Worm (Caenorhabditis elegans) whole organism, L3 larva: ENCODE measurements around the gene Y51H4A.1.
"Not testable (repeated sequence)": the region's sequence is repeated elsewhere in the genome, so short reads cannot be mapped to it uniquely, and the experiment has no call there.

Experiments used
- R02D3.7 ChIP-seq: fragments of 150-350 bp; optimal IDR thresholded peaks from 2 replicates; lab custom pipeline; 2014; ENCODE audit warnings: missing biosample characterization, missing genetic modification characterization
- aly-2 ChIP-seq: fragments of 150-350 bp; optimal IDR thresholded peaks from 2 replicates; lab custom pipeline; 2014; ENCODE audit warnings: missing biosample characterization, missing genetic modification characterization
- ama-1 ChIP-seq: fragments of 150-350 bp; optimal IDR thresholded peaks from 2 replicates; lab custom pipeline; 2018
- ceh-28 ChIP-seq: fragments of 150-350 bp; optimal IDR thresholded peaks from 2 replicates; lab custom pipeline; 2014; ENCODE audit warnings: missing biosample characterization, missing genetic modification reagents, missing genetic modification characterization
- ceh-9 ChIP-seq: sonication (generic microtip); optimal IDR thresholded peaks from 2 replicates; lab custom pipeline; 2018; ENCODE audit warnings: missing biosample characterization, missing genetic modification characterization
- daf-12 ChIP-seq: fragments of 150-350 bp; optimal IDR thresholded peaks from 2 replicates; lab custom pipeline; 2014; ENCODE audit warnings: missing biosample characterization, missing genetic modification reagents, missing genetic modification characterization
- egl-5 ChIP-seq: fragments of 150-350 bp; optimal IDR thresholded peaks from 2 replicates; lab custom pipeline; 2017; ENCODE audit warnings: missing biosample characterization, missing genetic modification reagents, missing genetic modification characterization, inconsistent platforms
- elt-1 ChIP-seq: fragments of 150-350 bp; optimal IDR thresholded peaks from 2 replicates; lab custom pipeline; 2014; ENCODE audit warnings: missing biosample characterization, missing genetic modification characterization
- elt-2 ChIP-seq: sonication (generic microtip); optimal IDR thresholded peaks from 2 replicates; lab custom pipeline; 2016; ENCODE audit warnings: missing genetic modification reagents, mild to moderate bottlenecking, missing genetic modification characterization, missing compliant biosample characterization
- elt-3 ChIP-seq, 3 experiments: fragments of 150-350 bp in 1 of 3; sonication (generic microtip) in 2 of 3; optimal IDR thresholded peaks; 2 replicates in 2 of 3; 4 replicates in 1 of 3; lab custom pipeline; 2014 to 2017; ENCODE audit warnings: missing biosample characterization in 3 of 3, missing genetic modification characterization in 3 of 3
- eor-1 ChIP-seq, 2 experiments: fragments of 150-350 bp; optimal IDR thresholded peaks; 2 replicates each; lab custom pipeline; 2014 to 2018; ENCODE audit warnings: missing biosample characterization in 2 of 2, missing genetic modification characterization in 2 of 2
- fkh-10 ChIP-seq: sonication (generic microtip); optimal IDR thresholded peaks from 2 replicates; lab custom pipeline; 2017; ENCODE audit warnings: missing biosample characterization, missing genetic modification reagents, missing genetic modification characterization
- fkh-2 ChIP-seq: fragments of 150-350 bp; optimal IDR thresholded peaks from 2 replicates; lab custom pipeline; 2014; ENCODE audit warnings: missing biosample characterization, missing genetic modification reagents, missing genetic modification characterization
- fos-1 ChIP-seq: fragments of 150-350 bp; optimal IDR thresholded peaks from 2 replicates; lab custom pipeline; 2014; ENCODE audit warnings: missing biosample characterization, missing genetic modification characterization
- hmg-11 ChIP-seq: sonication (generic microtip); optimal IDR thresholded peaks from 2 replicates; lab custom pipeline; 2016; ENCODE audit warnings: missing genetic modification characterization, missing compliant biosample characterization
- jun-1 ChIP-seq: fragments of 150-350 bp; optimal IDR thresholded peaks from 2 replicates; lab custom pipeline; 2014; ENCODE audit warnings: missing biosample characterization, missing genetic modification reagents, missing genetic modification characterization
- lin-15B ChIP-seq: fragments of 150-350 bp; optimal IDR thresholded peaks from 2 replicates; lab custom pipeline; 2014; ENCODE audit warnings: missing biosample characterization, missing genetic modification characterization
- lin-39 ChIP-seq: fragments of 150-350 bp; optimal IDR thresholded peaks from 2 replicates; lab custom pipeline; 2018; ENCODE audit warnings: missing biosample characterization, missing genetic modification reagents, missing genetic modification characterization
- lsy-12 ChIP-seq: sonication (generic microtip); optimal IDR thresholded peaks from 2 replicates; lab custom pipeline; 2016; ENCODE audit warnings: mild to moderate bottlenecking, missing genetic modification characterization, missing compliant biosample characterization
- mdl-1 ChIP-seq: fragments of 150-350 bp; optimal IDR thresholded peaks from 2 replicates; lab custom pipeline; 2014; ENCODE audit warnings: missing biosample characterization, missing genetic modification characterization
- mml-1 ChIP-seq: fragments of 150-350 bp; sonication (generic microtip); optimal IDR thresholded peaks from 3 replicates; lab custom pipeline; 2014; ENCODE audit warnings: missing biosample characterization, missing genetic modification characterization
- nfya-1 ChIP-seq: sonication (generic microtip); optimal IDR thresholded peaks from 2 replicates; lab custom pipeline; 2017; ENCODE audit warnings: missing genetic modification characterization, mild to moderate bottlenecking, missing compliant biosample characterization, antibody characterized with exemption, moderate library complexity; ENCODE audit not compliant: insufficient read depth
- nhr-11 ChIP-seq: fragments of 150-350 bp; optimal IDR thresholded peaks from 2 replicates; lab custom pipeline; 2014; ENCODE audit warnings: missing biosample characterization, missing genetic modification characterization
- nhr-12 ChIP-seq: fragments of 150-350 bp; optimal IDR thresholded peaks from 2 replicates; lab custom pipeline; 2014; ENCODE audit warnings: missing biosample characterization, missing genetic modification characterization
- nhr-23 ChIP-seq: fragments of 150-350 bp; optimal IDR thresholded peaks from 2 replicates; lab custom pipeline; 2014; ENCODE audit warnings: missing biosample characterization, missing genetic modification reagents, missing genetic modification characterization
- nhr-237 ChIP-seq: fragments of 150-350 bp; optimal IDR thresholded peaks from 2 replicates; lab custom pipeline; 2014; ENCODE audit warnings: missing biosample characterization, missing genetic modification characterization
- nhr-25 ChIP-seq: sonication (generic microtip); optimal IDR thresholded peaks from 2 replicates; lab custom pipeline; 2017; ENCODE audit warnings: missing biosample characterization, missing genetic modification characterization
- nhr-28 ChIP-seq: fragments of 150-350 bp; optimal IDR thresholded peaks from 2 replicates; lab custom pipeline; 2014; ENCODE audit warnings: missing biosample characterization, missing genetic modification characterization
- nhr-43 ChIP-seq: sonication (generic microtip); optimal IDR thresholded peaks from 2 replicates; lab custom pipeline; 2016; ENCODE audit warnings: mild to moderate bottlenecking, missing genetic modification characterization, missing compliant biosample characterization; ENCODE audit not compliant: poor library complexity, severe bottlenecking
- nhr-67 ChIP-seq: fragments of 150-350 bp; optimal IDR thresholded peaks from 2 replicates; lab custom pipeline; 2014; ENCODE audit warnings: missing biosample characterization, missing genetic modification characterization
- nhr-76 ChIP-seq: fragments of 150-350 bp; sonication (generic microtip); optimal IDR thresholded peaks from 5 replicates; lab custom pipeline; 2014; ENCODE audit warnings: missing biosample characterization, missing genetic modification characterization
- pha-4 ChIP-seq: fragments of 150-350 bp; optimal IDR thresholded peaks from 2 replicates; lab custom pipeline; 2014; ENCODE audit warnings: missing biosample characterization, missing genetic modification reagents, missing genetic modification characterization
- pqm-1 ChIP-seq: fragments of 150-350 bp; optimal IDR thresholded peaks from 2 replicates; lab custom pipeline; 2017; ENCODE audit warnings: missing biosample characterization, missing genetic modification characterization, inconsistent platforms
- skn-1 ChIP-seq: fragments of 150-350 bp; optimal IDR thresholded peaks from 2 replicates; lab custom pipeline; 2014; ENCODE audit warnings: missing biosample characterization, missing genetic modification characterization
- snpc-4 ChIP-seq: fragments of 150-350 bp; optimal IDR thresholded peaks from 2 replicates; lab custom pipeline; 2014; ENCODE audit warnings: missing biosample characterization, missing genetic modification characterization
- unc-39 ChIP-seq: sonication (generic microtip); optimal IDR thresholded peaks from 4 replicates; lab custom pipeline; 2017; ENCODE audit warnings: missing biosample characterization, missing genetic modification characterization
- unc-62 ChIP-seq: fragments of 150-350 bp; sonication (generic microtip); optimal IDR thresholded peaks from 4 replicates; lab custom pipeline; 2014; ENCODE audit warnings: missing biosample characterization, missing genetic modification reagents, missing genetic modification characterization
- zag-1 ChIP-seq: fragments of 150-350 bp; optimal IDR thresholded peaks from 2 replicates; lab custom pipeline; 2014; ENCODE audit warnings: missing biosample characterization, missing genetic modification characterization
- ztf-11 ChIP-seq: fragments of 150-350 bp; optimal IDR thresholded peaks from 2 replicates; lab custom pipeline; 2014; ENCODE audit warnings: missing biosample characterization, missing genetic modification characterization

Y51H4A.1 gene

DNA sequence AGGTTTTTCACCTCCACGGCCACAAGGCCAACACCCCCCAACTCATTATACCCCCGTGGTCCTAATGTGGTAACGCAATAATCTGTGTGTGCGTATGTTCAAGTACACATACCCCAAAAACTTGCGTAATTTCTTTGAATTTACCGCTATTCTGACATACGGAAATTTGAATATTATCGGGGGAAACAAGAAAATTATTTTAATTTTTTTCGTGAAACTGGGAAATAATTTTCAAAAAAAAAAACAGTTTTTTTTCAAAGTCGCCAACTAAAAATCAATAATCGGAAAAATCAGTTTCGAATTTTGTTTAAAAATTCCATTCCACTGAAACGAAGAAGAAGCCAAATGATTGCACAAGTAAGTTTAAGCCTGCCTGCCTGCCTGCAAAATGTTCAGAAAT, 3.8 kb upstream of the Y51H4A.1 start, which contains the start of gene Y51H4A.938:
Gene Y51H4A.938, plus strand, starts transcription at position 301 of the 400 bp plus-strand sequence.
- TF ChIP-seq hmg-11 (tag; lab: Kevin White, UChicago); nhr-76 (tag; lab: Kevin White, UChicago); nhr-25: not testable (repeated sequence)
- TF ChIP-seq, all 47 proteins: peak for 0; not testable (repeated sequence) for 47

DNA sequence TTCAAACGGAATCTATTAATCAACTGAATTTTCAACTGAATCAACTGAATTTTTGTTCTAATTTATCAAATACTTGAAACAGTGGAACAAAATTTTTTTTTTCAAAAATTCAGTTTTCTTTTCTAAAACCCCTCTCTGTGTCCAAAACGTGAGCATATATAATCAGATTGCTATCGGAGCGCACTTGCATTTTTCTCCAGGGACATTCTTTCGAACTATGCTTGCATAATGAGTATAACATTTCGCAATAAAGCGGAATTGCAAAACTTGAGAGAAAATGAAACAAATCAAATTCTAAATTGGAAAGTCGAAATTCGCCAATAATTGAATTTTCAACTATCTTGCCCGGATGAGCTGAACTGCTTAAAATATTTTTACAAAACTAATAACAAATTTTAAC, 1.0 kb downstream of the Y51H4A.1 start:
- TF ChIP-seq nfya-1 (tag; lab: Kevin White, UChicago) (peak; percentile 16), lin-39 (tag; lab: Kevin White, UChicago) (peak; percentile 3), egl-5 (no peak)

DNA sequence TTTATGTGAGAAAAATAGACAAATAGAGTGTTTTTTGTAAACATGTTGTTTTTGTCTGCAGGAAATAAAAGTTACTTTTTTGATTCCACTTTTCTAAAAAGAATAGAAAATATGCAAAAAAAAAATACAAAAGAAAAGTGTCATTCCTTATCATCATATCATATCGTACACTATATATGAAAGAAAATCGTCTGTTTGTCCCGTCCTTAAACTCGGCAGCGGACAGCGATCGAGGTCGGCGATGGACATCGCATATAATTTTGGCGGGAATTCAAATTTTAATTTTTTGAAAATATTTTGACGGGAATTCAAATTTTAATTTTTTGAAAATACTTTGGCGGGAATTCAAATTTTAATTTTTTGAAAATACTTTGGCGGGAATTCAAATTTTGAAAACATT, 5.5 kb downstream of the Y51H4A.1 start:
- no peak for TF ChIP-seq eor-1 (tag; optimal IDR thresholded peaks at IDR 0.05; lab: Kevin White, UChicago)
- TF ChIP-seq elt-3 (tag; optimal IDR thresholded peaks at IDR 0.05; lab: Kevin White, UChicago) = no peak
- no peak for TF ChIP-seq aly-2 (tag; lab: Kevin White, UChicago)
- no peak for TF ChIP-seq jun-1 (tag; lab: Kevin White, UChicago)
- no peak for TF ChIP-seq lin-15B
- no peak for TF ChIP-seq ama-1 (lab: Kevin White, UChicago)
- no peak for TF ChIP-seq mdl-1 (tag; lab: Kevin White, UChicago)
- no peak for TF ChIP-seq nhr-25
- TF ChIP-seq snpc-4 (tag; lab: Kevin White, UChicago) = no peak
- no peak for TF ChIP-seq zag-1 (tag; lab: Kevin White, UChicago)
- TF ChIP-seq unc-62 (GFP tag; lab: Kevin White, UChicago) = no peak
- no peak for TF ChIP-seq lsy-12
- no peak for TF ChIP-seq lin-39 (tag; lab: Kevin White, UChicago)
- no peak for TF ChIP-seq fos-1 (tag; lab: Kevin White, UChicago)
- no peak for TF ChIP-seq nfya-1 (tag; lab: Kevin White, UChicago)
- no peak for TF ChIP-seq nhr-28 (tag; lab: Kevin White, UChicago)
- no peak for TF ChIP-seq fkh-10

DNA sequence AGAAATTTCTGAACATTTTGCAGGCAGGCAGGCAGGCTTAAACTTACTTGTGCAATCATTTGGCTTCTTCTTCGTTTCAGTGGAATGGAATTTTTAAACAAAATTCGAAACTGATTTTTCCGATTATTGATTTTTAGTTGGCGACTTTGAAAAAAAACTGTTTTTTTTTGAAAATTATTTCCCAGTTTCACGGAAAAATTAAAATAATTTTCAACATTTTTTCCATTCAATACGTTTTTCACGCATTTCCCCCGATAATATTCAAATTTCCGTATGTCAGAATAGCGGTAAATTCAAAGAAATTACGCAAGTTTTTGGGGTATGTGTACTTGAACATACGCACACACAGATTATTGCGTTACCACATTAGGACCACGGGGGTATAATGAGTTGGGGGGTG, 6.2 kb downstream of the Y51H4A.1 start, which contains the start of gene VY10G11R.1:
Gene VY10G11R.1, minus strand, starts transcription at position 101 of the 400 bp plus-strand sequence.
- TF ChIP-seq fkh-2 (tag; lab: Kevin White, UChicago); nhr-25; lin-39 (tag; lab: Kevin White, UChicago): not testable (repeated sequence)

DNA sequence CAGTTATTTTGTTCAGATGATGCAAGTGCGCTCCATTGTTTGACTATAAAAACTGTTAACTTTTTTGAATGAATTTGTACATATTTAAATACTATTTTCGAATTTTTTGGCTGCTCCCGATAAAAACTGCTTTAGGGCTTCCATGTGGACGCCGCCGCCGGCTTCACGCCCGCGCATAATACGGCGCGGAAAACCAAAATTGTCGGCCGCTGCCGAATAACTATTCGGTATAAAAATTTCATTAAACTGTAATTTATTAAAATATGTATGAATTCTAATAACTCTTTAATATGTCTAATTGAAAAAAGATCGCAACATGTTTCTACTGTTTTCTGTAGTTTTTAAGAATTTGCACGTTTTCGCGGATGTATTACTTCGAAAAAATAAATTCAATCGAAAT, 30.4 kb downstream of the Y51H4A.1 start:
- TF ChIP-seq nhr-43 (tag; lab: Kevin White, UChicago) = no peak
- no peak for TF ChIP-seq nhr-237
- TF ChIP-seq ceh-9 (tag; lab: Kevin White, UChicago) = no peak
- TF ChIP-seq nhr-23 (tag; lab: Kevin White, UChicago) = no peak
- no peak for TF ChIP-seq fkh-2 (tag; lab: Kevin White, UChicago)
- no peak for TF ChIP-seq unc-39
- TF ChIP-seq egl-5 = no peak
- TF ChIP-seq ztf-11 (tag; lab: Kevin White, UChicago) = no peak
- TF ChIP-seq daf-12 (tag; lab: Kevin White, UChicago) = no peak
- no peak for TF ChIP-seq nhr-25
- no peak for TF ChIP-seq ceh-28 (tag; lab: Kevin White, UChicago)
- TF ChIP-seq nhr-28 (tag; lab: Kevin White, UChicago) = no peak
- TF ChIP-seq fos-1 (tag; lab: Kevin White, UChicago) = no peak
- no peak for TF ChIP-seq aly-2 (tag; lab: Kevin White, UChicago)
- no peak for TF ChIP-seq lin-39 (tag; lab: Kevin White, UChicago)
- TF ChIP-seq nhr-11 (tag; lab: Kevin White, UChicago) = no peak
- no peak for TF ChIP-seq mml-1 (tag; lab: Kevin White, UChicago)
- TF ChIP-seq zag-1 (tag; lab: Kevin White, UChicago) = no peak

DNA sequence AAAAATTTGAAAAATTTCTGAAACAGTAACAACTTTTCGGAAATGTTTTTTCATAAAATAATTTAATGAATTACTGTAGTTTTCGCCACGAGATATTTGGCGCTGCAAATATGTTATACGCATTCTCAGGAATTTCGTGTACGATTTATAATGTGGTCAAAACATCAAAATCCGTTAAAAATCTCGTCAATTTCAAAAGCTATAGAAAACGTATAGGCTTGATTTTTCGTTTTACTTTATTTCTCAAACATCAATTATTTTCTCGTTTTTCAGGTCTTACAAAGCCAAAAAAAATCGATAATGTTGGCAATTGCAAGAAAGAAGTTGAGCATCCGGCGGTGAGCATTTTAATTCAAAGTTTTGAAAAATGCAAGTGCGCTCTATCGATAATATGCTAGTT, 34.1 kb downstream of the Y51H4A.1 start, which contains the start of gene dlc-4:
Gene dlc-4, plus strand, starts transcription at position 301 of the 400 bp plus-strand sequence.
- no peak for TF ChIP-seq zag-1 (tag; lab: Kevin White, UChicago)
- no peak for TF ChIP-seq nhr-12 (tag; lab: Kevin White, UChicago)
- no peak for TF ChIP-seq nhr-28 (tag; lab: Kevin White, UChicago)
- TF ChIP-seq nhr-43 (tag; lab: Kevin White, UChicago) = no peak
- TF ChIP-seq unc-62 (GFP tag; lab: Kevin White, UChicago) = no peak
- no peak for TF ChIP-seq skn-1 (tag; lab: Kevin White, UChicago)
- TF ChIP-seq ama-1 (lab: Kevin White, UChicago) = no peak
- TF ChIP-seq elt-1 = no peak
- no peak for TF ChIP-seq aly-2 (tag; lab: Kevin White, UChicago)
- no peak for TF ChIP-seq elt-2 (tag; lab: Kevin White, UChicago)
- TF ChIP-seq pha-4 (tag; lab: Kevin White, UChicago) = no peak
- no peak for TF ChIP-seq eor-1 (tag; optimal IDR thresholded peaks at IDR 0.05; lab: Kevin White, UChicago)
- TF ChIP-seq pqm-1 (tag; lab: Kevin White, UChicago) = no peak
- TF ChIP-seq R02D3.7 = no peak
- no peak for TF ChIP-seq nhr-67 (tag; lab: Kevin White, UChicago)
